Fruit fly (Drosophila melanogaster) whole organism, prepupa: ENCODE results near the gene tj.

Experiments
- Blimp-1 ChIP-seq: fragments of 200-800 bp; sonication (Bioruptor generic); optimal IDR thresholded peaks from 3 replicates; lab custom pipeline; 2017; ENCODE audit warnings: missing biosample characterization, missing genetic modification characterization, mild to moderate bottlenecking, moderate library complexity, missing genetic modification reagents
- CG1621 ChIP-seq: fragments of 200-800 bp; sonication (Bioruptor generic); optimal IDR thresholded peaks from 3 replicates; lab custom pipeline; 2018; ENCODE audit warnings: missing biosample characterization, mild to moderate bottlenecking, missing genetic modification characterization
- CG32006 ChIP-seq: fragments of 200-800 bp; sonication (Bioruptor generic); optimal IDR thresholded peaks from 3 replicates; lab custom pipeline; 2017; ENCODE audit warnings: missing biosample characterization, mild to moderate bottlenecking, missing genetic modification characterization
- CG34406 ChIP-seq: fragments of 200-800 bp; sonication (Bioruptor generic); optimal IDR thresholded peaks from 3 replicates; lab custom pipeline; 2016; ENCODE audit warnings: missing biosample characterization, missing genetic modification characterization
- CG9139 ChIP-seq: fragments of 200-800 bp; sonication (Bioruptor generic); optimal IDR thresholded peaks from 3 replicates; lab custom pipeline; 2017; ENCODE audit warnings: missing biosample characterization, mild to moderate bottlenecking, missing genetic modification characterization
- Eip78C ChIP-seq: fragments of 200-800 bp; sonication (Bioruptor generic); peaks from one replicate; lab custom pipeline; 2016; ENCODE audit warnings: missing biosample characterization, missing genetic modification characterization
- Ets21C ChIP-seq: fragments of 200-800 bp; sonication (Bioruptor generic); optimal IDR thresholded peaks from 3 replicates; lab custom pipeline; 2016; ENCODE audit warnings: missing biosample characterization, missing genetic modification characterization
- dsx ChIP-seq: fragments of 200-800 bp; optimal IDR thresholded peaks from 3 replicates; lab custom pipeline; 2019; ENCODE audit warnings: missing biosample characterization, mild to moderate bottlenecking, missing genetic modification characterization, moderate library complexity; ENCODE audit not compliant: poor library complexity, severe bottlenecking
- eg ChIP-seq: fragments of 200-800 bp; sonication (Bioruptor generic); IDR thresholded peaks from 3 replicates; pipeline ENCODE4 v1.3.6; 2022; ENCODE audit warnings: missing biosample characterization, missing genetic modification characterization
- fd59A ChIP-seq: fragments of 200-800 bp; sonication (Bioruptor generic); optimal IDR thresholded peaks from 2 replicates; lab custom pipeline; 2017; ENCODE audit warnings: missing biosample characterization, mild to moderate bottlenecking, missing genetic modification characterization, missing genetic modification reagents
- net ChIP-seq: fragments of 200-800 bp; sonication (Bioruptor generic); optimal IDR thresholded peaks from 3 replicates; lab custom pipeline; 2016; ENCODE audit warnings: missing biosample characterization, missing genetic modification characterization
- vri ChIP-seq: fragments of 200-800 bp; sonication (Bioruptor generic); optimal IDR thresholded peaks from 3 replicates; lab custom pipeline; 2016; ENCODE audit warnings: missing biosample characterization, mild to moderate bottlenecking, missing genetic modification characterization

DNA sequence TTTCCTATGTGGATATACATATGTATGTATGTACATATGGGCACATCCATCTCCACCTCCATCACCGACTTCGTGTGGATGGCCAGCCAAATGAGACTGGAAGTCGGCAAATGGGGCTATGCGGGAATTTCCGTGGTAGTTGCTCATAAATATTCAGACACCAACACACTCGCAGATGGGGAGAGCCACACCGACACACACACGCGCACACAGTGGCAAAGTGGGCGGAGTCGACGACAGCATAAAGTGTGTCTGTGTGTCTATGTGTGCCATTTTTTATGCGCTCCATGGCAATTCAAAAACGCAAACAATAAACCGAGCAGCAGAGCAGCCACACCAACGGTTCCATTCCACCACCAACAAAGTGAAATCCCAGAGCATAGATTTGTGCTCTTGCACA is 1.2 kb upstream of the tj start:
- no peak for TF ChIP-seq eg (GFP tag; lab: Robert Waterston, UW)
- no peak for TF ChIP-seq fd59A (GFP tag; lab: Kevin White, UChicago)
- TF ChIP-seq vri (GFP tag; lab: Kevin White, UChicago) = no peak
- no peak for TF ChIP-seq CG1621
- TF ChIP-seq CG9139 (GFP tag; lab: Kevin White, UChicago) = no peak
- no peak for TF ChIP-seq Ets21C (GFP tag; lab: Kevin White, UChicago)
- TF ChIP-seq net = no peak
- no peak for TF ChIP-seq CG32006 (GFP tag; lab: Kevin White, UChicago)
- TF ChIP-seq dsx (GFP tag; lab: Kevin White, UChicago) = no peak
- no peak for TF ChIP-seq CG34406 (GFP tag; lab: Kevin White, UChicago)
- TF ChIP-seq Eip78C = no peak
- TF ChIP-seq Blimp-1 (GFP tag; lab: Kevin White, UChicago) = no peak
